Worm (Caenorhabditis elegans): Measurements from ENCODE around the gene K05F1.10.

The K05F1.10 gene

ce11 chrII:5841053-5841547, 35.8 kb upstream of the K05F1.10 start, which contains the start of gene lec-5:
Gene lec-5 (minus strand): TSS chrII:5841103.
- no peak for TF ChIP-seq B0310.2 (tag; optimal IDR thresholded peaks at IDR 0.05)
- no peak for TF ChIP-seq tra-4 (tag; optimal IDR thresholded peaks at IDR 0.05)
- no peak for TF ChIP-seq scrt-1 (GFP tag; IDR thresholded peaks at IDR 0.05)
- no peak for TF ChIP-seq ets-7 (tag; optimal IDR thresholded peaks at IDR 0.05)
- no peak for TF ChIP-seq hnd-1 (tag; optimal IDR thresholded peaks at IDR 0.05)
- no peak for TF ChIP-seq tbx-37 (GFP tag; conservative IDR thresholded peaks at IDR 0.05)
- no peak for TF ChIP-seq ceh-13 (GFP tag; optimal IDR thresholded peaks at IDR 0.05)
- TF ChIP-seq hmg-4 (GFP tag; optimal IDR thresholded peaks at IDR 0.05) = no peak
- no peak for TF ChIP-seq F13C5.2 (tag; optimal IDR thresholded peaks at IDR 0.05)
- no peak for TF ChIP-seq aly-1 (tag; optimal IDR thresholded peaks at IDR 0.05)
- TF ChIP-seq ama-1 (optimal IDR thresholded peaks at IDR 0.05) = no peak
- no peak for TF ChIP-seq tbx-11 (GFP tag; IDR thresholded peaks at IDR 0.05)
- TF ChIP-seq ceh-36 (tag; optimal IDR thresholded peaks at IDR 0.05) = no peak
- TF ChIP-seq sea-1 (GFP tag; conservative IDR thresholded peaks at IDR 0.05) = no peak
- TF ChIP-seq pes-1 (GFP tag; IDR thresholded peaks at IDR 0.05) = no peak
- no peak for TF ChIP-seq hmbx-1 (tag; optimal IDR thresholded peaks at IDR 0.05)
- no peak for TF ChIP-seq flt-1 (GFP tag; IDR thresholded peaks at IDR 0.05)

- TF ChIP-seq scrt-1 (GFP tag; IDR thresholded peaks at IDR 0.05) (no peak), tbx-37 (GFP tag; conservative IDR thresholded peaks at IDR 0.05) (no peak), tbx-11 (GFP tag; IDR thresholded peaks at IDR 0.05) (no peak), ceh-36 (tag; optimal IDR thresholded peaks at IDR 0.05) (no peak), F13C5.2 (tag; optimal IDR thresholded peaks at IDR 0.05) (no peak), hmg-4 (GFP tag; optimal IDR thresholded peaks at IDR 0.05) (no peak), flt-1 (GFP tag; IDR thresholded peaks at IDR 0.05) (no peak), ets-7 (tag; optimal IDR thresholded peaks at IDR 0.05) (no peak), ceh-13 (GFP tag; optimal IDR thresholded peaks at IDR 0.05) (no peak), hnd-1 (tag; optimal IDR thresholded peaks at IDR 0.05) (no peak), hmbx-1 (tag; optimal IDR thresholded peaks at IDR 0.05) (no peak), pes-1 (GFP tag; IDR thresholded peaks at IDR 0.05) (no peak), B0310.2 (tag; optimal IDR thresholded peaks at IDR 0.05) (no peak), tra-4 (tag; optimal IDR thresholded peaks at IDR 0.05) (no peak), ama-1 (optimal IDR thresholded peaks at IDR 0.05) (no peak), aly-1 (tag; optimal IDR thresholded peaks at IDR 0.05) (no peak), sea-1 (GFP tag; conservative IDR thresholded peaks at IDR 0.05) (no peak)
Observed at ce11 chrII:5839227-5839626, 34.0 kb upstream of the K05F1.10 start, which contains the start of gene ZK1248.19. Gene ZK1248.19 (minus strand): TSS chrII:5839414.

- TF ChIP-seq aly-1 (tag; optimal IDR thresholded peaks at IDR 0.05) = no peak
- TF ChIP-seq pes-1 (GFP tag; IDR thresholded peaks at IDR 0.05) = no peak
- TF ChIP-seq tbx-37 (GFP tag; conservative IDR thresholded peaks at IDR 0.05) = no peak
- TF ChIP-seq ceh-36 (tag; optimal IDR thresholded peaks at IDR 0.05) = no peak
- no peak for TF ChIP-seq hnd-1 (tag; optimal IDR thresholded peaks at IDR 0.05)
- TF ChIP-seq ceh-13 (GFP tag; optimal IDR thresholded peaks at IDR 0.05) = no peak
- no peak for TF ChIP-seq flt-1 (GFP tag; IDR thresholded peaks at IDR 0.05)
- TF ChIP-seq hmg-4 (GFP tag; optimal IDR thresholded peaks at IDR 0.05) = no peak
- no peak for TF ChIP-seq B0310.2 (tag; optimal IDR thresholded peaks at IDR 0.05)
- TF ChIP-seq ama-1 (optimal IDR thresholded peaks at IDR 0.05) = no peak
- TF ChIP-seq scrt-1 (GFP tag; IDR thresholded peaks at IDR 0.05) = no peak
- TF ChIP-seq sea-1 (GFP tag; conservative IDR thresholded peaks at IDR 0.05) = no peak
- TF ChIP-seq ets-7 (tag; optimal IDR thresholded peaks at IDR 0.05) = no peak
- TF ChIP-seq tra-4 (tag; optimal IDR thresholded peaks at IDR 0.05) = no peak
- no peak for TF ChIP-seq F13C5.2 (tag; optimal IDR thresholded peaks at IDR 0.05)
- no peak for TF ChIP-seq hmbx-1 (tag; optimal IDR thresholded peaks at IDR 0.05)
- TF ChIP-seq tbx-11 (GFP tag; IDR thresholded peaks at IDR 0.05) = no peak
Observed at ce11 chrII:5838453-5838852, 33.2 kb upstream of the K05F1.10 start, which contains the start of gene ZK1248.15. Gene ZK1248.15 (minus strand): TSS chrII:5838553.

ce11 chrII:5836153-5836719, 31.0 kb upstream of the K05F1.10 start, which contains the start of gene fzo-1:
Gene fzo-1 (minus strand): TSS chrII:5836203.
- TF ChIP-seq hmbx-1 (tag; optimal IDR thresholded peaks at IDR 0.05) = no peak
- peak; percentile 14 for TF ChIP-seq tra-4 (tag; optimal IDR thresholded peaks at IDR 0.05)
- TF ChIP-seq ama-1 (optimal IDR thresholded peaks at IDR 0.05) = no peak
- peak; percentile 36 for TF ChIP-seq ceh-13 (GFP tag; optimal IDR thresholded peaks at IDR 0.05)
- TF ChIP-seq pes-1 (GFP tag; IDR thresholded peaks at IDR 0.05) = no peak
- no peak for TF ChIP-seq aly-1 (tag; optimal IDR thresholded peaks at IDR 0.05)
- no peak for TF ChIP-seq hmg-4 (GFP tag; optimal IDR thresholded peaks at IDR 0.05)
- TF ChIP-seq scrt-1 (GFP tag; IDR thresholded peaks at IDR 0.05) = no peak
- TF ChIP-seq B0310.2 (tag; optimal IDR thresholded peaks at IDR 0.05) = peak; percentile 21
- TF ChIP-seq tbx-37 (GFP tag; conservative IDR thresholded peaks at IDR 0.05) = 0 out of 2 replicates have a peak, but pooled peaks have one; percentile 26
- no peak for TF ChIP-seq tbx-11 (GFP tag; IDR thresholded peaks at IDR 0.05)
- no peak for TF ChIP-seq ceh-36 (tag; optimal IDR thresholded peaks at IDR 0.05)
- peak; percentile 48 for TF ChIP-seq ets-7 (tag; optimal IDR thresholded peaks at IDR 0.05)
- peak; percentile 26 for TF ChIP-seq F13C5.2 (tag; optimal IDR thresholded peaks at IDR 0.05)
- TF ChIP-seq sea-1 (GFP tag; conservative IDR thresholded peaks at IDR 0.05) = no peak
- peak; percentile 40 for TF ChIP-seq hnd-1 (tag; optimal IDR thresholded peaks at IDR 0.05)
- TF ChIP-seq flt-1 (GFP tag; IDR thresholded peaks at IDR 0.05) = no peak

- TF ChIP-seq F13C5.2 (tag; optimal IDR thresholded peaks at IDR 0.05) (no peak), pes-1 (GFP tag; IDR thresholded peaks at IDR 0.05) (no peak), ets-7 (tag; optimal IDR thresholded peaks at IDR 0.05) (no peak), scrt-1 (GFP tag; IDR thresholded peaks at IDR 0.05) (no peak), hmbx-1 (tag; optimal IDR thresholded peaks at IDR 0.05) (no peak), ceh-36 (tag; optimal IDR thresholded peaks at IDR 0.05) (no peak), tbx-37 (GFP tag; conservative IDR thresholded peaks at IDR 0.05) (no peak), ama-1 (optimal IDR thresholded peaks at IDR 0.05) (no peak), aly-1 (tag; optimal IDR thresholded peaks at IDR 0.05) (no peak), B0310.2 (tag; optimal IDR thresholded peaks at IDR 0.05) (no peak), hmg-4 (GFP tag; optimal IDR thresholded peaks at IDR 0.05) (no peak), flt-1 (GFP tag; IDR thresholded peaks at IDR 0.05) (no peak), ceh-13 (GFP tag; optimal IDR thresholded peaks at IDR 0.05) (no peak), hnd-1 (tag; optimal IDR thresholded peaks at IDR 0.05) (no peak), sea-1 (GFP tag; conservative IDR thresholded peaks at IDR 0.05) (no peak), tbx-11 (GFP tag; IDR thresholded peaks at IDR 0.05) (no peak)
Observed at ce11 chrII:5835146-5835545, 29.9 kb upstream of the K05F1.10 start.

- no peak for TF ChIP-seq F13C5.2 (tag; optimal IDR thresholded peaks at IDR 0.05)
- TF ChIP-seq ets-7 (tag; optimal IDR thresholded peaks at IDR 0.05) = no peak
- TF ChIP-seq aly-1 (tag; optimal IDR thresholded peaks at IDR 0.05) = no peak
- no peak for TF ChIP-seq tbx-11 (GFP tag; IDR thresholded peaks at IDR 0.05)
- no peak for TF ChIP-seq flt-1 (GFP tag; IDR thresholded peaks at IDR 0.05)
- no peak for TF ChIP-seq hnd-1 (tag; optimal IDR thresholded peaks at IDR 0.05)
- TF ChIP-seq tra-4 (tag; optimal IDR thresholded peaks at IDR 0.05) = no peak
- TF ChIP-seq pes-1 (GFP tag; IDR thresholded peaks at IDR 0.05) = no peak
- TF ChIP-seq tbx-37 (GFP tag; conservative IDR thresholded peaks at IDR 0.05) = no peak
- TF ChIP-seq ama-1 (optimal IDR thresholded peaks at IDR 0.05) = no peak
- TF ChIP-seq sea-1 (GFP tag; conservative IDR thresholded peaks at IDR 0.05) = no peak
- TF ChIP-seq ceh-36 (tag; optimal IDR thresholded peaks at IDR 0.05) = no peak
- no peak for TF ChIP-seq hmg-4 (GFP tag; optimal IDR thresholded peaks at IDR 0.05)
- no peak for TF ChIP-seq ceh-13 (GFP tag; optimal IDR thresholded peaks at IDR 0.05)
- TF ChIP-seq hmbx-1 (tag; optimal IDR thresholded peaks at IDR 0.05) = no peak
- TF ChIP-seq B0310.2 (tag; optimal IDR thresholded peaks at IDR 0.05) = no peak
Observed at ce11 chrII:5833136-5833535, 27.9 kb upstream of the K05F1.10 start, which contains the start of gene gtap-1. Gene gtap-1 (minus strand): TSS chrII:5833236.
